Worm (Caenorhabditis elegans): ENCODE data around the gene Y69A2AR.31.
A peak's percentile ranks its signal among the peaks of the same experiment; 100 is the strongest.

The Y69A2AR.31 gene

DNA sequence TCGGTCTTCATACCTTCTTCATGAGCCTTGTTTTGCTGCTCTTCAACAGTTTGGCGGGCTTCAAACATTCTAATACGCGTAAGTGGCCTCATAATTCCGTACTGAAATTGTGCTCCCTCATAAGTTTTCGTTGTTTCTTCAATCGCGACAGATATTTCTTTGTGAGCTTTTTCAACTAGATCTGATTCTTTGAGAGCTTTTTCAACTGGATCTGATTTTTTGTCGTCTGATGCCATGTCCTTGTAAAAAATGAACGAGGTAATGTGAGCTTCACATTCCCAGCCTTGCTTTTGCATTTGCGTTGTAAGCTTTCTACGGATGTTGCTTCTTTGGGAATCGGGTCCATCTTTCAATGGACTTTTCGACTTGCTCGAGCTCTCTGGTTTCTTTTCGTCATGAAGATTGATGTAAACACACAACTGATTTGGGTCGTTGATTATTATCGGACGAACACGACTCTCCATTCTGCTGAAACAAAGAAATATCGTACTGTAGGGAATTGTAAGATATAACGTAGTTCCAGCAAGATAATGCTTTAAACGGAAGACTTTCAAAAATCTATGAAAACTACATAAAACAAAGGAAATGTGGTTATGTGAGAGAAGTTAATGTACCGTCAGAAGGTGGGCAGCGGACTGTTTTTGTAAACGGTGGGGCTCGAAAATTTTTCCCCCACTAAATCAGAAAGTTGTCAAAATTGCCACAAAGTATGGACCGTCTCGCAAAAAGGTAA is 46.6 kb upstream of the Y69A2AR.31 start, which contains the start of gene Y94H6A.10:
TSS of gene Y94H6A.10 (minus strand) at position 464 of the 733 bp plus-strand sequence.
- TF ChIP-seq T26A8.4 (GFP tag; IDR thresholded peaks at IDR 0.05) (no peak), egl-43 (GFP tag; IDR thresholded peaks at IDR 0.05) (0 out of 2 replicates have a peak, but pooled peaks have one; percentile 26), F10B5.3 (tag; optimal IDR thresholded peaks at IDR 0.05) (no peak), vab-7 (GFP tag; IDR thresholded peaks at IDR 0.05) (no peak), arid-1 (GFP tag; conservative IDR thresholded peaks at IDR 0.05) (0 out of 2 replicates have a peak, but pooled peaks have one; percentile 7), ama-1 (optimal IDR thresholded peaks at IDR 0.05) (peak; percentile 79), aha-1 (tag) (peak; percentile 97), lin-13 (GFP tag; optimal IDR thresholded peaks at IDR 0.05) (peak; percentile 44), daf-16 (GFP tag; optimal IDR thresholded peaks at IDR 0.05) (no peak), daf-16 (tag; optimal IDR thresholded peaks at IDR 0.05) (peak; percentile 18), unc-62 (GFP tag; optimal IDR thresholded peaks at IDR 0.05 in 1 of 2) (peak in 1 of 2 experiments; percentile 72), unc-62 (tag; optimal IDR thresholded peaks at IDR 0.05) (no peak)

ce11 chrIV:2709590-2710201 is 45.9 kb upstream of the Y69A2AR.31 start:
- no peak for TF ChIP-seq cey-2 (tag; optimal IDR thresholded peaks at IDR 0.05; ENCODE audit: borderline replicate concordance, insufficient read depth)
- TF ChIP-seq tag-97 (GFP tag; IDR thresholded peaks at IDR 0.05): no peak
- peak; percentile 5 for TF ChIP-seq nhr-111 (GFP tag; optimal IDR thresholded peaks at IDR 0.05)
- peak; percentile 80 for TF ChIP-seq T20F7.1 (GFP tag; optimal IDR thresholded peaks at IDR 0.05)
- 0 out of 2 replicates have a peak, but pooled peaks have one; percentile 23 for TF ChIP-seq dmd-9 (GFP tag; IDR thresholded peaks at IDR 0.05)
- TF ChIP-seq dmd-6 (GFP tag; IDR thresholded peaks at IDR 0.05): no peak
- no peak for TF ChIP-seq ceh-32 (tag; optimal IDR thresholded peaks at IDR 0.05; ENCODE audit: poor library complexity)
- TF ChIP-seq nhr-102 (tag; optimal IDR thresholded peaks at IDR 0.05): peak; percentile 66
- no peak for TF ChIP-seq zip-2 (tag; optimal IDR thresholded peaks at IDR 0.05)
- TF ChIP-seq madf-9 (GFP tag; conservative IDR thresholded peaks at IDR 0.05): peak; percentile 72
- TF ChIP-seq saeg-2 (GFP tag; IDR thresholded peaks at IDR 0.05): 0 out of 2 replicates have a peak, but pooled peaks have one; percentile 16
- TF ChIP-seq tra-1 (GFP tag; IDR thresholded peaks at IDR 0.05): 0 out of 2 replicates have a peak, but pooled peaks have one; percentile 57
- no peak for TF ChIP-seq skn-1 (tag; optimal IDR thresholded peaks at IDR 0.05)
- peak; percentile 23 for TF ChIP-seq aha-1 (tag)
- TF ChIP-seq mxl-3 (GFP tag; optimal IDR thresholded peaks at IDR 0.05): no peak
- TF ChIP-seq daf-19 (GFP tag; conservative IDR thresholded peaks at IDR 0.05): peak; percentile 90
- TF ChIP-seq zip-11 (GFP tag; IDR thresholded peaks at IDR 0.05): no peak
- TF ChIP-seq unc-39 (tag; optimal IDR thresholded peaks at IDR 0.05): no peak
- 0 out of 2 replicates have a peak, but pooled peaks have one; percentile 46 for TF ChIP-seq nhr-41 (GFP tag; IDR thresholded peaks at IDR 0.05)
- TF ChIP-seq pqm-1 (tag; optimal IDR thresholded peaks at IDR 0.05): no peak
- no peak for TF ChIP-seq nhr-6 (tag; optimal IDR thresholded peaks at IDR 0.05)
- no peak for TF ChIP-seq sdz-12 (GFP tag; optimal IDR thresholded peaks at IDR 0.05)
- no peak for TF ChIP-seq lin-29 (GFP tag; IDR thresholded peaks at IDR 0.05)
- peak; percentile 76 for TF ChIP-seq nhr-42 (GFP tag; IDR thresholded peaks at IDR 0.05)
- no peak for TF ChIP-seq lin-15B (tag; optimal IDR thresholded peaks at IDR 0.05)
- TF ChIP-seq ztf-11 (tag; optimal IDR thresholded peaks at IDR 0.05): no peak
- peak; percentile 67; the same call in 1 of the 2 replicates for TF ChIP-seq snpc-1.2 (GFP tag; IDR thresholded peaks at IDR 0.05)
- TF ChIP-seq madf-5 (GFP tag; IDR thresholded peaks at IDR 0.05): peak in 1 of 2 experiments; percentile 51; a peak in 1 of 4 replicates
- TF ChIP-seq Y75B8A.6 (GFP tag; IDR thresholded peaks at IDR 0.05): peak; percentile 84
- no peak for TF ChIP-seq Y5F2A.4 (GFP tag; optimal IDR thresholded peaks at IDR 0.05)
- TF ChIP-seq Y105C5A.15 (GFP tag; IDR thresholded peaks at IDR 0.05): peak; percentile 84
- TF ChIP-seq dmd-8 (GFP tag; IDR thresholded peaks at IDR 0.05): 0 out of 2 replicates have a peak, but pooled peaks have one; percentile 63
- no peak for TF ChIP-seq hmg-1.1 (GFP tag; IDR thresholded peaks at IDR 0.05)
- TF ChIP-seq zfp-3 (GFP tag; conservative IDR thresholded peaks at IDR 0.05): peak; percentile 99
- no peak for TF ChIP-seq F37D6.2 (tag; optimal IDR thresholded peaks at IDR 0.05)
- no peak for TF ChIP-seq F26F4.8 (GFP tag; conservative IDR thresholded peaks at IDR 0.05)
- 0 out of 2 replicates have a peak, but pooled peaks have one; percentile 37 for TF ChIP-seq D1046.2 (GFP tag; IDR thresholded peaks at IDR 0.05)

Data from whole organism, L4 larva.